Fruit fly (Drosophila melanogaster) S2 (cell line): ENCODE data around the gene r-cup.

ENCODE experiments used
- CG8478 ChIP-seq: fragments of >200 bp; optimal IDR thresholded peaks from 2 replicates; lab custom pipeline; 2018
- CTCF ChIP-seq, 2 experiments: fragments of >200 bp; optimal IDR thresholded peaks; 2 replicates each; lab custom pipeline; 2018

r-cup gene

dm6 chrX:21027929-21028575 lies 2.4 kb upstream of the r-cup start, which contains the start of gene CG1532:
CG1532 (minus strand) TSS chrX:21028361.
- TF ChIP-seq CTCF (optimal IDR thresholded peaks at IDR 0.05; lab: Kevin White, UChicago) (no peak), CG8478 (lab: Kevin White, UChicago) (no peak)

DNA sequence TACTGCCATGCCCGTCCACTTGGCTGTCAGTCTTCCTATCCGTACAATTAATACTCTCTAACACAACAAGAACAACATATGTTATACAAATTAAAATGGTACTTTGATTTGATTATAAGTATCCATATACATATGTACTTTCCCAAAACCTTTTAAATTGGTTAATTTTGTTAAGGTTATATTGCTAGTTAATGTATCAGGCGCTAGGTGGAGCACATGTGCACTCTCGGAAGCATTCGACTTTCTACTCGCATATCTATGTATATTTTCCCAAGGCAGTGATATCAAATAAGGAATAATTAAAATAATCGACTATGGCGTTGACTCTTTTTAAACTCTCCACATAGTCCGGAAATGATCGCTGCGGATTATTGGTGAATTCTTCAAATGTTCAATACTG lies 8.1 kb downstream of the r-cup start:
- TF ChIP-seq CG8478 (lab: Kevin White, UChicago), result no peak
- peak; percentile 43 to 67 for TF ChIP-seq CTCF (optimal IDR thresholded peaks at IDR 0.05; lab: Kevin White, UChicago)

DNA sequence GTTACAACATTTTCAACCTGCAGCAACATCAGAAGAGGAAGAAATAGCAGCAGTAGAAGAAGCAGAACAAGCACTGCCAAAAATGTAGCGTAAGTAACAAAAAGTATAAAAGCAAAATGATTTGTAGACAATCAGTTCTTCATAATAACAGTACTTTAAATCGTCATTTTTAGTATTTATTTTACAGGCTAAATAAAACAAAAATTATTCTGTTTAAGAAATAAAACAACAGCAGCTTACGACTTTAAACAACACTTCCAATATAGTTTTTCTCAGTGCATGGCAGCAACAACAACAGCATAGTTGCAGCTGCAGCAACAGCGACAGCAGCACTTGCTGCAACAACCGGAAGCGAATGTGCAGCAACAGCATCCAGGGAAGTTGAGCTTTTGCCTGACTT lies 15.1 kb downstream of the r-cup start:
- TF ChIP-seq CTCF (optimal IDR thresholded peaks at IDR 0.05; lab: Kevin White, UChicago) (no peak), CG8478 (lab: Kevin White, UChicago) (no peak)

DNA sequence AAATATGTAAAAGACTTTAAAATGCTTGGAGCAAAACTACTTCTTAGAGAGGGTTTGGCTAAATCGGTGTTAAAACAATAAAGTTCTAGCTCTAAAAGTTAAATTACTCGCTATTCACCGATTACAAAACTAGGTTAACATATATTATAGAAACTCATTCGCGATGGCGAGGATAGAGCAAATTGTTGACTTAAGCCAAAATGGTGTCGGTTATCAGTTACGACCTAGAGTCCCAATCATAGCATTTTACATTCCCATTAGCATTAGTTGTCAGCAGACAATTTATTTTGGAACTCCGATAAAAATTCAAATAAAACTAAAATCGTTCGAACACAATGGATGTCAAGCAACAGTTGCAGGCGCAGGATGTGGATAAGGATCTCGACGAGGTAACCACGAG lies 41.3 kb downstream of the r-cup start, which contains the start of gene CG11666:
Gene CG11666, plus strand, starts transcription at position 301 of the 400 bp plus-strand sequence.
- TF ChIP-seq CG8478 (lab: Kevin White, UChicago) (no peak), CTCF (optimal IDR thresholded peaks at IDR 0.05; lab: Kevin White, UChicago) (no peak)

DNA sequence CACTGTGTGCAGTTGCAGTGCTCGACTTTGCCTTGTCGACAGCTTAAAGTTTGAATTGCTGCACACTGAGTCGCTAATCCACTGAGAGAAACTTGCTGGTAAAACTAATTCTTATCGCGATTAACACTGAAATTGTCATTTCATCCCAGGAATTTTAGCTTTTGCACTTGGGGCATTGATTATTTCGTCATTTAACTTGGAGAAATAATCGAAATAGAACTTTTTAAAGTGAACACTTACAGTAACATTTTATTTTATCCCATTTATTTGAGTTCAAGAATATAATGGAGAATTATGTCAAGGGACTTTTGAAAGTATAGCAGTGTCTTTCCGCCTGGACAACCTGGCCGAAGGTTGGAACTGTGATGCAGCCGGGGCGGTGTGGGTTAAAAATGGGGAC lies 47.7 kb downstream of the r-cup start, which contains the start of gene CG44426:
Gene CG44426, plus strand, starts transcription at position 301 of the 400 bp plus-strand sequence.
- TF ChIP-seq CG8478 (lab: Kevin White, UChicago), result no peak
- TF ChIP-seq CTCF (optimal IDR thresholded peaks at IDR 0.05; lab: Kevin White, UChicago), result no peak
